Fruit fly (Drosophila melanogaster) whole organism, embryonic: ENCODE results near the gene Hsp110.

Experiments used
- Atf3 ChIP-seq: fragments of 200-800 bp; sonication (Bioruptor generic); optimal IDR thresholded peaks from 3 replicates; lab custom pipeline; 2016; ENCODE audit warnings: missing biosample characterization, missing genetic modification characterization
- C15 ChIP-seq: fragments of 200-800 bp; sonication (Bioruptor generic); IDR thresholded peaks from 3 replicates; pipeline ENCODE4 v1.3.6; 2022; ENCODE audit warnings: missing biosample characterization, missing genetic modification characterization
- CG1024 ChIP-seq: fragments of 200-800 bp; sonication (Bioruptor generic); IDR thresholded peaks from 2 replicates; pipeline ENCODE4 v1.3.6; 2022; ENCODE audit warnings: missing biosample characterization, missing genetic modification characterization
- CG11560 ChIP-seq: fragments of 200-800 bp; sonication (Bioruptor generic); IDR thresholded peaks from 3 replicates; pipeline ENCODE4 v1.3.6; 2022; ENCODE audit warnings: missing biosample characterization, missing genetic modification characterization
- CG14050 ChIP-seq: fragments of 200-800 bp; sonication (Bioruptor generic); IDR thresholded peaks from 3 replicates; pipeline ENCODE4 v1.3.6; 2022; ENCODE audit warnings: missing biosample characterization, missing genetic modification characterization
- CG14710 ChIP-seq: fragments of 200-800 bp; sonication (Bioruptor generic); optimal IDR thresholded peaks from 3 replicates; lab custom pipeline; 2019; ENCODE audit warnings: missing biosample characterization, mild to moderate bottlenecking, missing genetic modification characterization, moderate library complexity
- CG15073 ChIP-seq: fragments of 200-800 bp; sonication (Bioruptor generic); optimal IDR thresholded peaks from 2 replicates; lab custom pipeline; 2016; ENCODE audit warnings: missing biosample characterization, missing genetic modification characterization
- CG2116 ChIP-seq: fragments of 200-800 bp; sonication (Bioruptor generic); optimal IDR thresholded peaks from 3 replicates; lab custom pipeline; 2018; ENCODE audit warnings: missing biosample characterization, mild to moderate bottlenecking, missing genetic modification characterization
- CG32767 ChIP-seq: fragments of 200-800 bp; sonication (Bioruptor generic); IDR thresholded peaks from 2 replicates; pipeline ENCODE4 v1.3.6; 2022; ENCODE audit warnings: missing biosample characterization, missing genetic modification characterization
- CG32772 ChIP-seq: fragments of 200-800 bp; sonication (Bioruptor generic); IDR thresholded peaks from 2 replicates; pipeline ENCODE4 v1.3.6; 2022; ENCODE audit warnings: missing biosample characterization, missing genetic modification characterization
- CG3995 ChIP-seq: fragments of 200-800 bp; sonication (Bioruptor generic); optimal IDR thresholded peaks from 3 replicates; lab custom pipeline; 2016; ENCODE audit warnings: missing biosample characterization, missing genetic modification characterization
- CG4282 ChIP-seq: fragments of 200-800 bp; sonication (Bioruptor generic); optimal IDR thresholded peaks from 2 replicates; lab custom pipeline; 2016; ENCODE audit warnings: missing biosample characterization, missing genetic modification characterization
- CG4854 ChIP-seq: fragments of 200-800 bp; sonication (Bioruptor generic); optimal IDR thresholded peaks from 2 replicates; lab custom pipeline; 2016; ENCODE audit warnings: missing biosample characterization, missing genetic modification characterization, inconsistent platforms
- CG6791 ChIP-seq: fragments of 200-800 bp; sonication (Bioruptor generic); IDR thresholded peaks from 3 replicates; pipeline ENCODE4 v1.3.6; 2022; ENCODE audit warnings: missing biosample characterization, missing genetic modification characterization; ENCODE audit not compliant: partially characterized antibody
- CG7745 ChIP-seq: fragments of 200-800 bp; sonication (Bioruptor generic); optimal IDR thresholded peaks from 2 replicates; lab custom pipeline; 2018; ENCODE audit warnings: missing biosample characterization, mild to moderate bottlenecking, missing genetic modification characterization, moderate library complexity
- CG8290 ChIP-seq, 3 experiments: fragments of 200-800 bp; sonication (Bioruptor generic); optimal IDR thresholded peaks; 2 replicates each; lab custom pipeline; 2016 to 2019; ENCODE audit warnings: missing biosample characterization in 3 of 3, missing genetic modification characterization in 3 of 3, mild to moderate bottlenecking in 2 of 3, moderate library complexity in 1 of 3
- CG9215 ChIP-seq: fragments of 200-800 bp; sonication (Bioruptor generic); IDR thresholded peaks from 2 replicates; pipeline ENCODE4 v1.3.6; 2022; ENCODE audit warnings: missing biosample characterization, missing genetic modification characterization
- D19A ChIP-seq: fragments of 200-800 bp; optimal IDR thresholded peaks from 3 replicates; lab custom pipeline; 2019; ENCODE audit warnings: missing biosample characterization, mild to moderate bottlenecking, missing genetic modification characterization, moderate library complexity
- D19B ChIP-seq: fragments of 200-800 bp; sonication (Bioruptor generic); optimal IDR thresholded peaks from 2 replicates; lab custom pipeline; 2017; ENCODE audit warnings: missing biosample characterization, mild to moderate bottlenecking, missing genetic modification characterization
- Deaf1 ChIP-seq: fragments of 200-800 bp; optimal IDR thresholded peaks from 3 replicates; lab custom pipeline; 2019; ENCODE audit warnings: missing biosample characterization, mild to moderate bottlenecking, missing genetic modification characterization, moderate library complexity
- H15 ChIP-seq: fragments of 200-800 bp; sonication (Bioruptor generic); IDR thresholded peaks from 3 replicates; pipeline ENCODE4 v1.3.6; 2022; ENCODE audit warnings: missing biosample characterization, missing genetic modification characterization
- HmgD ChIP-seq: fragments of 200-800 bp; sonication (Bioruptor generic); optimal IDR thresholded peaks from 3 replicates; lab custom pipeline; 2016; ENCODE audit warnings: missing biosample characterization, missing genetic modification characterization
- Kr ChIP-seq: fragments of 200-800 bp; sonication (Bioruptor generic); optimal IDR thresholded peaks from 2 replicates; lab custom pipeline; 2017; ENCODE audit warnings: missing biosample characterization, mild to moderate bottlenecking, missing genetic modification characterization
- NFAT ChIP-seq: fragments of 200-800 bp; sonication (Bioruptor generic); IDR thresholded peaks from 2 replicates; pipeline ENCODE4 v1.3.6; 2022; ENCODE audit warnings: missing biosample characterization, missing genetic modification characterization
- NfI ChIP-seq: fragments of 200-800 bp; sonication (Bioruptor generic); optimal IDR thresholded peaks from 3 replicates; lab custom pipeline; 2018; ENCODE audit warnings: missing biosample characterization, mild to moderate bottlenecking, missing genetic modification characterization, moderate library complexity
- Tbp ChIP-seq: fragments of >200 bp; optimal IDR thresholded peaks from 2 replicates; lab custom pipeline; 2018; ENCODE audit warnings: missing biosample characterization, missing genetic modification characterization
- Vsx1 ChIP-seq: fragments of 200-800 bp; sonication (Bioruptor generic); optimal IDR thresholded peaks from 2 replicates; lab custom pipeline; 2017; ENCODE audit warnings: missing biosample characterization, mild to moderate bottlenecking, missing genetic modification characterization, missing genetic modification reagents
- bigmax ChIP-seq: fragments of 200-800 bp; sonication (Bioruptor generic); optimal IDR thresholded peaks from 2 replicates; lab custom pipeline; 2018; ENCODE audit warnings: missing biosample characterization, mild to moderate bottlenecking, missing genetic modification characterization
- btn ChIP-seq: fragments of 200-800 bp; sonication (Bioruptor generic); optimal IDR thresholded peaks from 2 replicates; lab custom pipeline; 2016; ENCODE audit warnings: missing biosample characterization, missing genetic modification characterization
- crp ChIP-seq, 2 experiments: fragments of 200-800 bp; sonication (Bioruptor generic); optimal IDR thresholded peaks; 2 replicates in 1 of 2; 3 replicates in 1 of 2; lab custom pipeline; 2017; ENCODE audit warnings: missing biosample characterization in 2 of 2, missing genetic modification characterization in 2 of 2, mild to moderate bottlenecking in 1 of 2, moderate library complexity in 1 of 2
- dati ChIP-seq: fragments of 200-800 bp; sonication (Bioruptor generic); IDR thresholded peaks from 2 replicates; pipeline ENCODE4 v1.3.6; 2022; ENCODE audit warnings: missing biosample characterization, missing genetic modification characterization
- ems ChIP-seq: fragments of 200-800 bp; sonication (Bioruptor generic); optimal IDR thresholded peaks from 3 replicates; lab custom pipeline; 2016; ENCODE audit warnings: missing biosample characterization, missing genetic modification characterization
- eyg ChIP-seq: fragments of 200-800 bp; sonication (Bioruptor generic); optimal IDR thresholded peaks from 3 replicates; lab custom pipeline; 2016; ENCODE audit warnings: missing biosample characterization, missing genetic modification characterization
- fd102C ChIP-seq: fragments of 200-800 bp; sonication (Bioruptor generic); optimal IDR thresholded peaks from 2 replicates; lab custom pipeline; 2018; ENCODE audit warnings: missing biosample characterization, mild to moderate bottlenecking, missing genetic modification characterization, moderate library complexity
- gro ChIP-seq: fragments of 200-800 bp; sonication (Bioruptor generic); optimal IDR thresholded peaks from 2 replicates; lab custom pipeline; 2016; ENCODE audit warnings: missing biosample characterization, missing genetic modification characterization
- jigr1 ChIP-seq: fragments of 200-800 bp; sonication (Bioruptor generic); IDR thresholded peaks from 3 replicates; pipeline ENCODE4 v1.3.6; 2022; ENCODE audit warnings: missing biosample characterization, missing genetic modification characterization
- lov ChIP-seq, 2 experiments: fragments of 200-800 bp in 1 of 2; fragments of >200 bp in 1 of 2; sonication (Bioruptor generic) in 1 of 2; IDR thresholded peaks in 1 of 2; optimal IDR thresholded peaks in 1 of 2; 2 replicates in 1 of 2; 3 replicates in 1 of 2; pipeline versions ENCODE4 v1.3.6 to Lab custom; 2017 to 2022; ENCODE audit warnings: missing biosample characterization in 1 of 2, missing genetic modification characterization in 1 of 2
- mam ChIP-seq: fragments of 200-800 bp; sonication (Bioruptor generic); optimal IDR thresholded peaks from 3 replicates; lab custom pipeline; 2016; ENCODE audit warnings: missing biosample characterization, missing genetic modification characterization
- onecut ChIP-seq: fragments of 200-800 bp; sonication (Bioruptor generic); IDR thresholded peaks from 2 replicates; pipeline ENCODE4 v1.3.6; 2022; ENCODE audit warnings: missing biosample characterization, missing genetic modification characterization
- peb ChIP-seq: fragments of 200-800 bp; sonication (Bioruptor generic); IDR thresholded peaks from 2 replicates; pipeline ENCODE4 v1.3.6; 2022; ENCODE audit warnings: missing biosample characterization, missing genetic modification characterization
- pho ChIP-seq: fragments of 200-800 bp; sonication (Bioruptor generic); optimal IDR thresholded peaks from 2 replicates; lab custom pipeline; 2016; ENCODE audit warnings: missing biosample characterization, missing genetic modification characterization
- pzg ChIP-seq: fragments of 200-800 bp; sonication (Bioruptor generic); optimal IDR thresholded peaks from 3 replicates; lab custom pipeline; 2018; ENCODE audit warnings: missing biosample characterization, mild to moderate bottlenecking, missing genetic modification characterization, moderate library complexity
- salm ChIP-seq: fragments of 200-800 bp; sonication (Bioruptor generic); optimal IDR thresholded peaks from 2 replicates; lab custom pipeline; 2018; ENCODE audit warnings: missing biosample characterization, mild to moderate bottlenecking, missing genetic modification characterization
- sqz ChIP-seq: fragments of 200-800 bp; sonication (Bioruptor generic); optimal IDR thresholded peaks from 3 replicates; lab custom pipeline; 2018; ENCODE audit warnings: missing biosample characterization, mild to moderate bottlenecking, missing genetic modification characterization
- tna ChIP-seq: fragments of 200-800 bp; sonication (Bioruptor generic); IDR thresholded peaks from 2 replicates; pipeline ENCODE4 v1.3.6; 2022; ENCODE audit warnings: missing biosample characterization, missing genetic modification characterization; ENCODE audit not compliant: partially characterized antibody
- toy ChIP-seq: fragments of 200-800 bp; sonication (Bioruptor generic); IDR thresholded peaks from 2 replicates; pipeline ENCODE4 v1.3.6; 2022; ENCODE audit warnings: missing biosample characterization, missing genetic modification characterization
- vvl ChIP-seq: fragments of 200-800 bp; sonication (Bioruptor generic); IDR thresholded peaks from 2 replicates; pipeline ENCODE4 v1.3.6; 2022; ENCODE audit warnings: missing biosample characterization, missing genetic modification characterization
- wek ChIP-seq: fragments of 200-800 bp; sonication (Bioruptor generic); optimal IDR thresholded peaks from 3 replicates; lab custom pipeline; 2018; ENCODE audit warnings: missing biosample characterization, mild to moderate bottlenecking, missing genetic modification characterization, moderate library complexity
- z ChIP-seq: fragments of 200-800 bp; sonication (Bioruptor generic); IDR thresholded peaks from 3 replicates; pipeline ENCODE4 v1.3.6; 2022; ENCODE audit warnings: missing biosample characterization, missing genetic modification characterization

Gene Hsp110

dm6 chr3L:14001658-14002523, 34.9 kb upstream of the Hsp110 start, which contains the start of the genes Nprl3 and upSET (continued):
- TF ChIP-seq CG15073 (GFP tag; lab: Kevin White, UChicago) (no peak), CG2116 (GFP tag; lab: Kevin White, UChicago) (peak; percentile 66), CG4854 (GFP tag; lab: Kevin White, UChicago) (no peak), CG9215 (no peak), Deaf1 (tag; lab: Kevin White, UChicago) (no peak), fd102C (GFP tag; lab: Kevin White, UChicago) (no peak), CG7745 (tag; lab: Kevin White, UChicago) (no peak), ems (no peak), eyg (no peak), Kr (no peak), CG11560 (tag; lab: Robert Waterston, UW) (no peak), H15 (no peak), vvl (0 out of 2 replicates have a peak, but pooled peaks have one; percentile 2), CG14710 (tag; lab: Kevin White, UChicago) (peak; percentile 73), btn (GFP tag; lab: Kevin White, UChicago) (no peak), CG14050 (GFP tag; lab: Robert Waterston, UW) (no peak), Tbp (GFP tag; lab: Kevin White, UChicago) (no peak), Atf3 (no peak), NfI (GFP tag; lab: Kevin White, UChicago) (peak; percentile 8), dati (no peak), Vsx1 (GFP tag; lab: Kevin White, UChicago) (no peak), gro (no peak), wek (GFP tag; lab: Kevin White, UChicago) (no peak), NFAT (no peak), CG8290 (GFP tag; optimal IDR thresholded peaks at IDR 0.05; lab: Kevin White, UChicago) (no peak), CG8290 (tag; optimal IDR thresholded peaks at IDR 0.05; lab: Kevin White, UChicago) (no peak), tna (peak; percentile 83), z (GFP tag; lab: Robert Waterston, UW) (no peak), CG4282 (GFP tag; lab: Kevin White, UChicago) (no peak), sqz (GFP tag; lab: Kevin White, UChicago) (peak; percentile 38), bigmax (GFP tag; lab: Kevin White, UChicago) (no peak), crp (GFP tag; optimal IDR thresholded peaks at IDR 0.05; lab: Kevin White, UChicago) (peak in 1 of 2 experiments; percentile 26), pzg (GFP tag; lab: Kevin White, UChicago) (peak; percentile 85), CG32767 (GFP tag; lab: Robert Waterston, UW) (no peak), CG3995 (no peak), toy (GFP tag; lab: Robert Waterston, UW) (no peak), onecut (GFP tag; lab: Robert Waterston, UW) (peak; percentile 78), D19A (no peak), peb (GFP tag; lab: Robert Waterston, UW) (no peak), lov (optimal IDR thresholded peaks at IDR 0.05; lab: Kevin White, UChicago) (no peak), lov (GFP tag; IDR thresholded peaks at IDR 0.05; lab: Robert Waterston, UW) (no peak), CG32772 (GFP tag; lab: Robert Waterston, UW) (no peak), CG6791 (GFP tag; lab: Robert Waterston, UW) (peak; percentile 83), pho (peak; percentile 16), jigr1 (GFP tag; lab: Robert Waterston, UW) (no peak), C15 (GFP tag; lab: Robert Waterston, UW) (no peak), D19B (GFP tag; lab: Kevin White, UChicago) (no peak), mam (GFP tag; lab: Kevin White, UChicago) (no peak), HmgD (GFP tag; lab: Kevin White, UChicago) (peak; percentile 9), salm (no peak), CG1024 (no peak)
